Fruit fly (Drosophila melanogaster) whole organism, wandering third instar larva: Measurements from ENCODE around the gene CG14434.

Experiments used
- Abd-B ChIP-seq: fragments of >200 bp; optimal IDR thresholded peaks from 2 replicates; lab custom pipeline; 2017; ENCODE audit warnings: missing biosample characterization, missing genetic modification characterization
- CG32264 ChIP-seq: fragments of 200-800 bp; sonication (Bioruptor generic); optimal IDR thresholded peaks from 2 replicates; lab custom pipeline; 2016; ENCODE audit warnings: missing biosample characterization, missing genetic modification characterization
- CG9705 ChIP-seq: fragments of 200-800 bp; sonication (Bioruptor generic); optimal IDR thresholded peaks from 2 replicates; lab custom pipeline; 2018; ENCODE audit warnings: missing biosample characterization, mild to moderate bottlenecking, missing genetic modification characterization
- CrebA ChIP-seq: fragments of 200-800 bp; sonication (Bioruptor generic); optimal IDR thresholded peaks from 2 replicates; lab custom pipeline; 2016; ENCODE audit warnings: missing biosample characterization, mild to moderate bottlenecking, missing genetic modification characterization, borderline replicate concordance
- Dfd ChIP-seq: fragments of >200 bp; optimal IDR thresholded peaks from 2 replicates; lab custom pipeline; 2017; ENCODE audit warnings: missing biosample characterization, missing genetic modification characterization
- GATAd ChIP-seq: sonication (Bioruptor generic); optimal IDR thresholded peaks from 2 replicates; lab custom pipeline; 2016; ENCODE audit warnings: missing biosample characterization, missing genetic modification characterization
- HLH106 ChIP-seq: fragments of 200-800 bp; optimal IDR thresholded peaks from 3 replicates; lab custom pipeline; 2019; ENCODE audit warnings: missing biosample characterization, mild to moderate bottlenecking, missing genetic modification characterization, moderate library complexity
- Hnf4 ChIP-seq: fragments of 200-800 bp; sonication (Bioruptor generic); optimal IDR thresholded peaks from 2 replicates; lab custom pipeline; 2016; ENCODE audit warnings: missing biosample characterization, mild to moderate bottlenecking, missing genetic modification characterization
- Hr78 ChIP-seq: fragments of >200 bp; optimal IDR thresholded peaks from 2 replicates; lab custom pipeline; 2017; ENCODE audit warnings: missing biosample characterization, missing genetic modification characterization
- Hr83 ChIP-seq: fragments of 200-300 bp; sonication (Bioruptor generic); optimal IDR thresholded peaks from 2 replicates; lab custom pipeline; 2016; ENCODE audit warnings: missing biosample characterization, mild to moderate bottlenecking, missing genetic modification characterization, moderate library complexity; ENCODE audit not compliant: poor library complexity, severe bottlenecking
- Jra ChIP-seq: sonication (Bioruptor generic); optimal IDR thresholded peaks from 2 replicates; lab custom pipeline; 2016; ENCODE audit warnings: missing biosample characterization, missing genetic modification characterization
- Mio ChIP-seq: sonication (Bioruptor generic); optimal IDR thresholded peaks from 2 replicates; lab custom pipeline; 2016; ENCODE audit warnings: missing biosample characterization, missing genetic modification characterization
- Myc ChIP-seq: fragments of >200 bp; optimal IDR thresholded peaks from 2 replicates; lab custom pipeline; 2017
- N ChIP-seq: fragments of >200 bp; optimal IDR thresholded peaks from 2 replicates; lab custom pipeline; 2018; ENCODE audit warnings: missing biosample characterization, missing external identifiers, missing genetic modification characterization
- OdsH ChIP-seq: fragments of 200-800 bp; sonication (Bioruptor generic); optimal IDR thresholded peaks from 2 replicates; lab custom pipeline; 2016; ENCODE audit warnings: missing biosample characterization, mild to moderate bottlenecking, missing genetic modification characterization
- Rel ChIP-seq, 2 experiments: fragments of 200-800 bp; sonication (Bioruptor generic) in 1 of 2; optimal IDR thresholded peaks; 2 replicates in 1 of 2; 3 replicates in 1 of 2; lab custom pipeline; 2016 to 2019; ENCODE audit warnings: mild to moderate bottlenecking in 2 of 2, missing biosample characterization in 2 of 2, missing genetic modification characterization in 2 of 2, moderate library complexity in 1 of 2
- Sp1 ChIP-seq: fragments of 200-800 bp; sonication (Bioruptor generic); optimal IDR thresholded peaks from 3 replicates; lab custom pipeline; 2019; ENCODE audit warnings: missing biosample characterization, mild to moderate bottlenecking, missing genetic modification characterization, moderate library complexity
- Vsx2 ChIP-seq: fragments of 200-300, 225-300 bp; sonication (Bioruptor generic); optimal IDR thresholded peaks from 2 replicates; lab custom pipeline; 2018; ENCODE audit warnings: missing biosample characterization, missing genetic modification characterization; ENCODE audit not compliant: partially characterized antibody
- br ChIP-seq: fragments of 200-800 bp; sonication (Bioruptor generic); optimal IDR thresholded peaks from 2 replicates; lab custom pipeline; 2016; ENCODE audit warnings: missing biosample characterization, missing genetic modification characterization
- brk ChIP-seq: fragments of 200-800 bp; sonication (Bioruptor generic); optimal IDR thresholded peaks from 2 replicates; lab custom pipeline; 2016; ENCODE audit warnings: missing biosample characterization, mild to moderate bottlenecking, missing genetic modification characterization
- dl ChIP-seq, 2 experiments: fragments of 175-275, 200-275 bp in 1 of 2; fragments of 200-275 bp in 1 of 2; sonication (Bioruptor generic); optimal IDR thresholded peaks; lab custom pipeline; 2018; ENCODE audit warnings: mild to moderate bottlenecking in 2 of 2, missing biosample characterization in 2 of 2, missing genetic modification characterization in 2 of 2, moderate library complexity in 2 of 2; ENCODE audit not compliant: partially characterized antibody in 2 of 2, insufficient read depth in 1 of 2
- dmrt93B ChIP-seq: fragments of 200-800 bp; sonication (Bioruptor generic); optimal IDR thresholded peaks from 2 replicates; lab custom pipeline; 2018; ENCODE audit warnings: missing biosample characterization, mild to moderate bottlenecking, missing genetic modification characterization
- dsf ChIP-seq: sonication (Bioruptor generic); optimal IDR thresholded peaks from 2 replicates; lab custom pipeline; 2016; ENCODE audit warnings: missing biosample characterization, missing genetic modification characterization, borderline replicate concordance
- ey ChIP-seq: fragments of 200-800 bp; sonication (Bioruptor generic); optimal IDR thresholded peaks from 2 replicates; lab custom pipeline; 2016; ENCODE audit warnings: missing biosample characterization, missing genetic modification characterization
- foxo ChIP-seq, 2 experiments: fragments of 200-800 bp; sonication (Bioruptor generic); optimal IDR thresholded peaks; 2 replicates in 1 of 2; 3 replicates in 1 of 2; lab custom pipeline; 2016 to 2017; ENCODE audit warnings: missing biosample characterization in 2 of 2, missing genetic modification characterization in 2 of 2
- fru ChIP-seq: fragments of 200-800 bp; sonication (Bioruptor generic); optimal IDR thresholded peaks from 3 replicates; lab custom pipeline; 2016; ENCODE audit warnings: missing biosample characterization, mild to moderate bottlenecking, missing genetic modification characterization
- h ChIP-seq: fragments of 200-800 bp; sonication (Bioruptor generic); optimal IDR thresholded peaks from 3 replicates; lab custom pipeline; 2016; ENCODE audit warnings: missing biosample characterization, mild to moderate bottlenecking, missing genetic modification characterization
- jim ChIP-seq: fragments of 175-275, 200-325 bp; sonication (Bioruptor generic); optimal IDR thresholded peaks from 2 replicates; lab custom pipeline; 2016; ENCODE audit warnings: missing biosample characterization, mild to moderate bottlenecking, missing genetic modification characterization
- pan ChIP-seq: fragments of >200 bp; optimal IDR thresholded peaks from 2 replicates; lab custom pipeline; 2017
- psq ChIP-seq: fragments of 200-800 bp; sonication (Bioruptor generic); optimal IDR thresholded peaks from 3 replicates; lab custom pipeline; 2017; ENCODE audit warnings: missing biosample characterization, mild to moderate bottlenecking, missing genetic modification characterization, moderate library complexity
- rgr ChIP-seq: fragments of 200-800 bp; sonication (Bioruptor generic); optimal IDR thresholded peaks from 3 replicates; lab custom pipeline; 2016; ENCODE audit warnings: missing biosample characterization, mild to moderate bottlenecking, missing genetic modification characterization
- sage ChIP-seq: fragments of 200-800 bp; sonication (Bioruptor generic); optimal IDR thresholded peaks from 2 replicates; lab custom pipeline; 2016; ENCODE audit warnings: missing biosample characterization, mild to moderate bottlenecking, missing genetic modification characterization
- sv ChIP-seq: fragments of 200-800 bp; sonication (Bioruptor generic); optimal IDR thresholded peaks from 3 replicates; lab custom pipeline; 2016; ENCODE audit warnings: missing biosample characterization, missing genetic modification characterization
- usp ChIP-seq: fragments of >200 bp; optimal IDR thresholded peaks from 2 replicates; lab custom pipeline; 2017; ENCODE audit warnings: missing biosample characterization, missing genetic modification characterization
- woc ChIP-seq: sonication (Bioruptor generic); optimal IDR thresholded peaks from 2 replicates; lab custom pipeline; 2016; ENCODE audit warnings: missing biosample characterization, mild to moderate bottlenecking, missing genetic modification characterization

Gene CG14434

dm6 chrX:6859756-6860412, 7.1 kb downstream of the CG14434 start:
- TF ChIP-seq rgr (GFP tag; lab: Kevin White, UChicago), result peak; percentile 23
- TF ChIP-seq h (GFP tag; lab: Kevin White, UChicago), result peak; percentile 82
- TF ChIP-seq Myc, result peak; percentile 55
- TF ChIP-seq br (GFP tag; lab: Kevin White, UChicago), result peak; percentile 6
- peak in 1 of 2 experiments; percentile 89 for TF ChIP-seq foxo (GFP tag; optimal IDR thresholded peaks at IDR 0.05; lab: Kevin White, UChicago)
- peak in 1 of 2 experiments; percentile 41 for TF ChIP-seq dl (GFP tag; optimal IDR thresholded peaks at IDR 0.05; lab: Kevin White, UChicago; ENCODE audit: insufficient read depth in 1 of 2, partially characterized antibody in 2 of 2)
- peak; percentile 96 for TF ChIP-seq psq
- TF ChIP-seq Vsx2, result no peak
- no peak for TF ChIP-seq dsf (GFP tag; lab: Kevin White, UChicago)
- no peak for TF ChIP-seq Hnf4 (GFP tag; lab: Kevin White, UChicago)
- TF ChIP-seq Rel (GFP tag; optimal IDR thresholded peaks at IDR 0.05; lab: Kevin White, UChicago), result no peak
- peak; percentile 62 for TF ChIP-seq Rel (tag; optimal IDR thresholded peaks at IDR 0.05; lab: Kevin White, UChicago)
- TF ChIP-seq Mio (GFP tag; lab: Kevin White, UChicago), result no peak
- TF ChIP-seq fru (GFP tag; lab: Kevin White, UChicago), result peak; percentile 88
- no peak for TF ChIP-seq usp (GFP tag; lab: Kevin White, UChicago)
- TF ChIP-seq woc (GFP tag; lab: Kevin White, UChicago), result no peak
- TF ChIP-seq OdsH (GFP tag; lab: Kevin White, UChicago), result no peak
- TF ChIP-seq dmrt93B (GFP tag; lab: Kevin White, UChicago), result peak; percentile 87
- peak; percentile 86 for TF ChIP-seq ey
- TF ChIP-seq Sp1, result peak; percentile 47
- TF ChIP-seq HLH106 (tag; lab: Kevin White, UChicago), result peak; percentile 85
- no peak for TF ChIP-seq sage
- peak; percentile 64 for TF ChIP-seq sv
- TF ChIP-seq Dfd, result no peak
- no peak for TF ChIP-seq Abd-B (GFP tag; lab: Kevin White, UChicago)
- TF ChIP-seq CG9705 (GFP tag; lab: Kevin White, UChicago), result peak; percentile 68

DNA sequence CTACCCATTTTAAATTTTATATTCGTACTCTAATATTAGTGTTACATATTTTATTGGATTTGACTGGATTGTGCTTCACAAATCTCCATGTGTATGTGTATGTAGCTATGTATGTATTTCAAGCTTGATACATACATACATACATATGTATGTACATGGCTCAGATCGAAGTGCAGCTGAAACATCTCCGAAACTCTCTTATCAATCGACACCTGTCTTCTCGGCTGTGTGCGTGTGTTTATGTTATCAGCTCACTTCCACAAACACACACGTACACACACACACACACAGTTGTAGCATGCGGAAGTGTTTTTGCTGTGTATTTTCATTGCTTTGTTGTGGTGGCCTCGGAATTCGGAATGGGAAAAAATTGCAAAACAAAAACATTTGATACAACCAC, 7.7 kb downstream of the CG14434 start:
- no peak for TF ChIP-seq jim (GFP tag; lab: Kevin White, UChicago)
- no peak for TF ChIP-seq Myc
- TF ChIP-seq Jra (GFP tag; lab: Kevin White, UChicago), result no peak
- TF ChIP-seq HLH106 (tag; lab: Kevin White, UChicago), result no peak
- TF ChIP-seq Vsx2, result no peak
- no peak for TF ChIP-seq Hr83 (GFP tag; lab: Kevin White, UChicago)
- TF ChIP-seq pan (lab: Kevin White, UChicago), result no peak
- no peak for TF ChIP-seq foxo (GFP tag; optimal IDR thresholded peaks at IDR 0.05; lab: Kevin White, UChicago)
- no peak for TF ChIP-seq h (GFP tag; lab: Kevin White, UChicago)
- no peak for TF ChIP-seq fru (GFP tag; lab: Kevin White, UChicago)
- no peak for TF ChIP-seq Hnf4 (GFP tag; lab: Kevin White, UChicago)
- no peak for TF ChIP-seq GATAd (GFP tag; lab: Kevin White, UChicago)
- no peak for TF ChIP-seq OdsH (GFP tag; lab: Kevin White, UChicago)

DNA sequence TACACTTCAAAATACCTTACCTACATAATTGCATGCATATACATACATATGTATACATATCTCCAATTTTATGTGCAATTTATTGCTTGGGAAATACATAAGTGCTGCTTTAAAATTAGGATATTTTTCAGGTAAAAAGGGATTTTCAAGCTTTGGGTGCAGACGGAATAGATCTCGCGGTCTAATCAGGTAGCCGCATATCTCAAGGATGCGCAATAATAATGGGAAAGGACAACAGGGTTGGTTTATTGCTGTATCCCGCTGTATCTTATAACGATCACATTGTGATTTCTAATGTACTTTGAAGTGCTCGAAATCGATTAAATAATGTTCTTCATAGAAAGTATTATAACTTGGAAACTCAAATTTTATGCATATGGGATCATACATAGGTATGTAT, 9.3 kb downstream of the CG14434 start:
- TF ChIP-seq dmrt93B (GFP tag; lab: Kevin White, UChicago) (no peak), ey (no peak), N (no peak), CG9705 (GFP tag; lab: Kevin White, UChicago) (no peak), HLH106 (tag; lab: Kevin White, UChicago) (no peak), Sp1 (no peak), Dfd (no peak)

DNA sequence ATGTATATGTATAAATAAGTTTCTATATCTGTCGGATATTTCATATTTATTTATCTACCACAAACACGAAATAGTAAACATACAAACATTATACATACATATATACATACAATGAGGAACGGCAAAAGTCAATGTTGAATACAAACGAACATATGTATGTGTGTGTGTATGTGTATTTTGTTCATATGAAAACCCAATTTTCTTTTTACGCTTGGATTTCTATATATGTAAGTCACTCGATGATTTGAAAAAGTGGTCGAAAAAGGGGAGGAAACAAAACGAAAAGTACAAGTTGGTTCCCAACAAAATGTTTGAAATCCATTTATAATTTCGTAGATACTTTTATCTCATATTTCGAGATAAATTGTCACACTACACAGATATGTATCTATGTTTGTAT, 9.7 kb downstream of the CG14434 start:
- no peak for TF ChIP-seq Jra (GFP tag; lab: Kevin White, UChicago)
- TF ChIP-seq Vsx2, result no peak
- no peak for TF ChIP-seq dl (GFP tag; optimal IDR thresholded peaks at IDR 0.05; lab: Kevin White, UChicago; ENCODE audit: insufficient read depth in 1 of 2, partially characterized antibody in 2 of 2)
- TF ChIP-seq psq, result no peak
- TF ChIP-seq dsf (GFP tag; lab: Kevin White, UChicago), result no peak
- no peak for TF ChIP-seq Hr78 (GFP tag; lab: Kevin White, UChicago)
- TF ChIP-seq usp (GFP tag; lab: Kevin White, UChicago), result no peak
- no peak for TF ChIP-seq Hnf4 (GFP tag; lab: Kevin White, UChicago)
- no peak for TF ChIP-seq Abd-B (GFP tag; lab: Kevin White, UChicago)
- TF ChIP-seq Mio (GFP tag; lab: Kevin White, UChicago), result no peak
- TF ChIP-seq CG32264 (GFP tag; lab: Kevin White, UChicago), result no peak
- TF ChIP-seq br (GFP tag; lab: Kevin White, UChicago), result no peak
- no peak for TF ChIP-seq Myc
- TF ChIP-seq CrebA (GFP tag; lab: Kevin White, UChicago), result no peak
- TF ChIP-seq Hr83 (GFP tag; lab: Kevin White, UChicago), result no peak
- TF ChIP-seq OdsH (GFP tag; lab: Kevin White, UChicago), result no peak
- TF ChIP-seq brk (GFP tag; lab: Kevin White, UChicago), result no peak
- no peak for TF ChIP-seq Rel (GFP tag; optimal IDR thresholded peaks at IDR 0.05; lab: Kevin White, UChicago)
- TF ChIP-seq Rel (tag; optimal IDR thresholded peaks at IDR 0.05; lab: Kevin White, UChicago), result no peak
- TF ChIP-seq, all 38 proteins: peak for 0
